Fruit fly (Drosophila melanogaster) whole organism, embryonic: ENCODE data around the gene CG42329.

Source experiments
- Awh ChIP-seq: fragments of 200-800 bp; sonication (Bioruptor generic); IDR thresholded peaks from 2 replicates; pipeline ENCODE4, ENCODE4 v1.3.6; 2022; ENCODE audit warnings: missing biosample characterization, missing genetic modification characterization
- CG10565 ChIP-seq: fragments of 200-800 bp; sonication (Bioruptor generic); optimal IDR thresholded peaks from 3 replicates; lab custom pipeline; 2016; ENCODE audit warnings: missing biosample characterization, mild to moderate bottlenecking, missing genetic modification characterization
- CG10959 ChIP-seq: fragments of 200-800 bp; sonication (Bioruptor generic); IDR thresholded peaks from 2 replicates; pipeline ENCODE4 v1.3.6; 2022; ENCODE audit warnings: missing biosample characterization, missing genetic modification characterization
- CG11085 ChIP-seq: fragments of 200-800 bp; sonication (Bioruptor generic); IDR thresholded peaks from 2 replicates; pipeline ENCODE4 v1.3.6; 2022; ENCODE audit warnings: missing biosample characterization, missing genetic modification characterization
- CG12299 ChIP-seq: fragments of 200-800 bp; sonication (Bioruptor generic); optimal IDR thresholded peaks from 2 replicates; lab custom pipeline; 2018; ENCODE audit warnings: missing biosample characterization, mild to moderate bottlenecking, missing genetic modification characterization
- CG1233 ChIP-seq: fragments of 200-800 bp; sonication (Bioruptor generic); optimal IDR thresholded peaks from 4 replicates; lab custom pipeline; 2018; ENCODE audit warnings: missing biosample characterization, mild to moderate bottlenecking, missing genetic modification characterization
- CG13775 ChIP-seq: fragments of 200-800 bp; sonication (Bioruptor generic); optimal IDR thresholded peaks from 3 replicates; lab custom pipeline; 2017; ENCODE audit warnings: missing biosample characterization, mild to moderate bottlenecking, missing genetic modification characterization
- CG16813 ChIP-seq: fragments of 200-800 bp; sonication (Bioruptor generic); IDR thresholded peaks from 3 replicates; pipeline ENCODE4 v1.3.6; 2022; ENCODE audit warnings: missing biosample characterization, missing genetic modification characterization; ENCODE audit not compliant: partially characterized antibody
- CG2129 ChIP-seq: fragments of 200-800 bp; sonication (Bioruptor generic); IDR thresholded peaks from 2 replicates; pipeline ENCODE4 v1.3.6; 2022; ENCODE audit warnings: missing biosample characterization, missing genetic modification characterization; ENCODE audit not compliant: partially characterized antibody
- CG31388 ChIP-seq: fragments of 200-800 bp; sonication (Bioruptor generic); optimal IDR thresholded peaks from 2 replicates; lab custom pipeline; 2016; ENCODE audit warnings: missing biosample characterization, missing genetic modification characterization
- CG3838 ChIP-seq: fragments of 200-800 bp; sonication (Bioruptor generic); optimal IDR thresholded peaks from 3 replicates; lab custom pipeline; 2016; ENCODE audit warnings: missing biosample characterization, missing genetic modification characterization
- CG43689 ChIP-seq: fragments of 200-800 bp; sonication (Bioruptor generic); IDR thresholded peaks from 2 replicates; pipeline ENCODE4 v1.3.6; 2022; ENCODE audit warnings: missing biosample characterization, missing genetic modification characterization
- CG6272 ChIP-seq: fragments of 200-800 bp; sonication (Bioruptor generic); IDR thresholded peaks from 2 replicates; pipeline ENCODE4 v1.3.6; 2022; ENCODE audit warnings: missing biosample characterization, missing genetic modification characterization
- CG6813 ChIP-seq: fragments of 200-800 bp; sonication (Bioruptor generic); optimal IDR thresholded peaks from 2 replicates; lab custom pipeline; 2017; ENCODE audit warnings: missing biosample characterization, missing genetic modification characterization, mild to moderate bottlenecking, moderate library complexity, missing genetic modification reagents
- CG7839 ChIP-seq: fragments of 200-800 bp; sonication (Bioruptor generic); optimal IDR thresholded peaks from 3 replicates; lab custom pipeline; 2018; ENCODE audit warnings: missing biosample characterization, mild to moderate bottlenecking, missing genetic modification characterization, moderate library complexity
- CG8281 ChIP-seq: fragments of 200-800 bp; sonication (Bioruptor generic); optimal IDR thresholded peaks from 2 replicates; lab custom pipeline; 2018; ENCODE audit warnings: missing biosample characterization, mild to moderate bottlenecking, missing genetic modification characterization, moderate library complexity
- CG8478 ChIP-seq: fragments of >200 bp; optimal IDR thresholded peaks from 2 replicates; lab custom pipeline; 2018
- CHES-1-like ChIP-seq: fragments of 200-800 bp; sonication (Bioruptor generic); optimal IDR thresholded peaks from 2 replicates; lab custom pipeline; 2016; ENCODE audit warnings: missing biosample characterization, missing genetic modification characterization
- CTCF ChIP-seq: fragments of 200-800 bp; sonication (Bioruptor generic); optimal IDR thresholded peaks from 2 replicates; lab custom pipeline; 2017; ENCODE audit warnings: missing biosample characterization, mild to moderate bottlenecking, missing genetic modification characterization, moderate library complexity
- Eip74EF ChIP-seq, 2 experiments: fragments of 200-800 bp in 1 of 2; fragments of >200 bp in 1 of 2; sonication (Bioruptor generic) in 1 of 2; optimal IDR thresholded peaks; 2 replicates each; lab custom pipeline; 2017 to 2019; ENCODE audit warnings: missing biosample characterization in 2 of 2, missing genetic modification characterization in 2 of 2, mild to moderate bottlenecking in 1 of 2, moderate library complexity in 1 of 2
- Fer1 ChIP-seq: fragments of 200-800 bp; sonication (Bioruptor generic); optimal IDR thresholded peaks from 2 replicates; lab custom pipeline; 2017; ENCODE audit warnings: missing biosample characterization, mild to moderate bottlenecking, missing genetic modification characterization
- HLHmδ ChIP-seq: fragments of 200-800 bp; sonication (Bioruptor generic); optimal IDR thresholded peaks from 2 replicates; lab custom pipeline; 2018; ENCODE audit warnings: missing biosample characterization, mild to moderate bottlenecking, missing genetic modification characterization, moderate library complexity
- Hr51 ChIP-seq, 2 experiments: fragments of 200-800 bp; sonication (Bioruptor generic); optimal IDR thresholded peaks; 2 replicates in 1 of 2; 3 replicates in 1 of 2; lab custom pipeline; 2016 to 2018; ENCODE audit warnings: missing biosample characterization in 2 of 2, missing genetic modification characterization in 2 of 2, mild to moderate bottlenecking in 1 of 2, moderate library complexity in 1 of 2
- Lpt ChIP-seq: fragments of >200 bp; optimal IDR thresholded peaks from 2 replicates; lab custom pipeline; 2018; ENCODE audit warnings: missing biosample characterization, missing genetic modification characterization
- NC2β ChIP-seq: fragments of 200-800 bp; sonication (Bioruptor generic); optimal IDR thresholded peaks from 2 replicates; lab custom pipeline; 2016; ENCODE audit warnings: missing biosample characterization, missing genetic modification characterization
- Nf-YB ChIP-seq: fragments of 200-800 bp; sonication (Bioruptor generic); optimal IDR thresholded peaks from 3 replicates; lab custom pipeline; 2019; ENCODE audit warnings: missing biosample characterization, mild to moderate bottlenecking, missing genetic modification characterization, moderate library complexity
- Poxn ChIP-seq: fragments of 200-800 bp; sonication (Bioruptor generic); IDR thresholded peaks from 2 replicates; pipeline ENCODE4 v1.3.6; 2022; ENCODE audit warnings: missing biosample characterization, missing genetic modification characterization
- Spps ChIP-seq: fragments of 200-800 bp; sonication (Bioruptor generic); optimal IDR thresholded peaks from 2 replicates; lab custom pipeline; 2018; ENCODE audit warnings: missing biosample characterization, mild to moderate bottlenecking, missing genetic modification characterization
- Stat92E ChIP-seq, 3 experiments: fragments of >200 bp in 2 of 3; fragments of 200-800 bp in 1 of 3; sonication (Bioruptor generic) in 1 of 3; optimal IDR thresholded peaks; 2 replicates each; lab custom pipeline; 2017 to 2019; ENCODE audit warnings: missing biosample characterization in 3 of 3, missing genetic modification characterization in 3 of 3, mild to moderate bottlenecking in 1 of 3, moderate library complexity in 1 of 3
- Taf1 ChIP-seq: fragments of 200-800 bp; sonication (Bioruptor generic); IDR thresholded peaks from 2 replicates; pipeline ENCODE4 v1.3.6; 2022; ENCODE audit warnings: missing biosample characterization, missing genetic modification characterization
- al ChIP-seq: fragments of 200-800 bp; sonication (Bioruptor generic); IDR thresholded peaks from 2 replicates; pipeline ENCODE4 v1.3.6; 2022; ENCODE audit warnings: missing biosample characterization, missing genetic modification characterization
- amos ChIP-seq: fragments of 200-800 bp; sonication (Bioruptor generic); IDR thresholded peaks from 2 replicates; pipeline ENCODE4 v1.3.6; 2022; ENCODE audit warnings: missing biosample characterization, missing genetic modification characterization; ENCODE audit not compliant: partially characterized antibody
- ash1 ChIP-seq: fragments of 200-800 bp; sonication (Bioruptor generic); optimal IDR thresholded peaks from 2 replicates; lab custom pipeline; 2018; ENCODE audit warnings: missing biosample characterization, mild to moderate bottlenecking, missing genetic modification characterization
- btn ChIP-seq: fragments of 200-800 bp; sonication (Bioruptor generic); optimal IDR thresholded peaks from 2 replicates; lab custom pipeline; 2016; ENCODE audit warnings: missing biosample characterization, missing genetic modification characterization
- caup ChIP-seq: fragments of 200-800 bp; sonication (Bioruptor generic); optimal IDR thresholded peaks from 3 replicates; lab custom pipeline; 2017; ENCODE audit warnings: missing biosample characterization, mild to moderate bottlenecking, missing genetic modification characterization, moderate library complexity; ENCODE audit not compliant: severe bottlenecking
- chif ChIP-seq, 2 experiments: fragments of 200-800 bp; sonication (Bioruptor generic); optimal IDR thresholded peaks; 3 replicates each; lab custom pipeline; 2016; ENCODE audit warnings: missing biosample characterization in 2 of 2, missing genetic modification characterization in 2 of 2
- ci ChIP-seq: fragments of 200-800 bp; sonication (Bioruptor generic); IDR thresholded peaks from 3 replicates; pipeline ENCODE4 v1.3.6; 2022; ENCODE audit warnings: missing biosample characterization, missing genetic modification characterization
- dan ChIP-seq: fragments of 200-800 bp; sonication (Bioruptor generic); IDR thresholded peaks from 2 replicates; pipeline ENCODE4 v1.3.6; 2022; ENCODE audit warnings: missing biosample characterization, missing genetic modification characterization
- danr ChIP-seq: fragments of 200-800 bp; sonication (Bioruptor generic); IDR thresholded peaks from 2 replicates; pipeline ENCODE4 v1.3.6; 2022; ENCODE audit warnings: missing biosample characterization, missing genetic modification characterization
- disco-r ChIP-seq: fragments of 200-800 bp; sonication (Bioruptor generic); optimal IDR thresholded peaks from 2 replicates; lab custom pipeline; 2016; ENCODE audit warnings: missing biosample characterization, missing genetic modification characterization
- esg ChIP-seq: fragments of 200-800 bp; sonication (Bioruptor generic); conservative IDR thresholded peaks from 2 replicates; pipeline ENCODE4 v1.3.6; 2022; ENCODE audit warnings: missing biosample characterization, missing genetic modification characterization
- exex ChIP-seq: fragments of 200-800 bp; sonication (Bioruptor generic); optimal IDR thresholded peaks from 4 replicates; lab custom pipeline; 2018; ENCODE audit warnings: missing biosample characterization, mild to moderate bottlenecking, missing genetic modification characterization, moderate library complexity
- gce ChIP-seq: fragments of 200-800 bp; sonication (Bioruptor generic); IDR thresholded peaks from 3 replicates; pipeline ENCODE4 v1.3.6; 2022; ENCODE audit warnings: missing biosample characterization, missing genetic modification characterization
- hb ChIP-seq: fragments of 200-800 bp; sonication (Bioruptor generic); IDR thresholded peaks from 3 replicates; pipeline ENCODE4 v1.3.6; 2022; ENCODE audit warnings: missing biosample characterization, missing genetic modification characterization; ENCODE audit not compliant: partially characterized antibody
- hth ChIP-seq: fragments of >200 bp; optimal IDR thresholded peaks from 2 replicates; lab custom pipeline; 2017; ENCODE audit warnings: inconsistent platforms
- jing ChIP-seq: fragments of 200-800 bp; sonication (Bioruptor generic); optimal IDR thresholded peaks from 2 replicates; lab custom pipeline; 2018; ENCODE audit warnings: missing biosample characterization, mild to moderate bottlenecking, missing genetic modification characterization
- lmd ChIP-seq: fragments of 200-800 bp; sonication (Bioruptor generic); IDR thresholded peaks from 2 replicates; pipeline ENCODE4 v1.3.6; 2022; ENCODE audit warnings: missing biosample characterization, missing genetic modification characterization
- mam ChIP-seq: fragments of 200-800 bp; sonication (Bioruptor generic); optimal IDR thresholded peaks from 3 replicates; lab custom pipeline; 2016; ENCODE audit warnings: missing biosample characterization, missing genetic modification characterization
- slp2 ChIP-seq: fragments of 200-800 bp; sonication (Bioruptor generic); optimal IDR thresholded peaks from 2 replicates; lab custom pipeline; 2016; ENCODE audit warnings: missing biosample characterization, missing genetic modification characterization
- stc ChIP-seq: fragments of 200-800 bp; sonication (Bioruptor generic); IDR thresholded peaks from 2 replicates; pipeline ENCODE4 v1.3.6; 2022; ENCODE audit warnings: missing biosample characterization, missing genetic modification characterization
- ttk ChIP-seq: fragments of 200-800 bp; sonication (Bioruptor generic); IDR thresholded peaks from 2 replicates; pipeline ENCODE4 v2.1.2; 2022; ENCODE audit warnings: missing biosample characterization, missing genetic modification characterization
- zfh2 ChIP-seq: fragments of 200-800 bp; sonication (Bioruptor generic); optimal IDR thresholded peaks from 2 replicates; lab custom pipeline; 2016; ENCODE audit warnings: missing biosample characterization, missing genetic modification characterization

The CG42329 gene

dm6 chr2L:1230691-1231090 lies 11.6 kb downstream of the CG42329 start (continued):
- no peak for TF ChIP-seq btn
- no peak for TF ChIP-seq CG8281
- TF ChIP-seq CG31388: no peak
- no peak for TF ChIP-seq disco-r
- TF ChIP-seq stc: no peak
- TF ChIP-seq CG3838 (GFP tag; lab: Kevin White, UChicago): no peak
- no peak for TF ChIP-seq CG8478 (lab: Kevin White, UChicago)
- TF ChIP-seq Stat92E (GFP tag; optimal IDR thresholded peaks at IDR 0.05; lab: Kevin White, UChicago): no peak
- TF ChIP-seq zfh2 (GFP tag; lab: Kevin White, UChicago): no peak
- TF ChIP-seq Hr51 (GFP tag; optimal IDR thresholded peaks at IDR 0.05; lab: Kevin White, UChicago): peak in 1 of 2 experiments; percentile 27
- no peak for TF ChIP-seq NC2β (GFP tag; lab: Kevin White, UChicago)
- TF ChIP-seq CG12299 (tag; lab: Kevin White, UChicago): no peak
- TF ChIP-seq amos (GFP tag; lab: Robert Waterston, UW): no peak
- no peak for TF ChIP-seq jing
- TF ChIP-seq CG10565 (GFP tag; lab: Kevin White, UChicago): no peak
- no peak for TF ChIP-seq CG2129
- TF ChIP-seq ash1 (GFP tag; lab: Kevin White, UChicago): no peak
- TF ChIP-seq CG43689 (GFP tag; lab: Robert Waterston, UW): no peak
- TF ChIP-seq al (GFP tag; lab: Robert Waterston, UW): no peak
- peak; percentile 13 for TF ChIP-seq CG6813 (GFP tag; lab: Kevin White, UChicago)
- TF ChIP-seq CG10959 (GFP tag; lab: Robert Waterston, UW): no peak
- TF ChIP-seq exex (tag; lab: Kevin White, UChicago): no peak
- no peak for TF ChIP-seq CG6272 (GFP tag; lab: Robert Waterston, UW)
- TF ChIP-seq slp2 (GFP tag; lab: Kevin White, UChicago): no peak
- no peak for TF ChIP-seq Awh
- TF ChIP-seq CG1233 (GFP tag; lab: Kevin White, UChicago): no peak
- 0 out of 3 replicates have a peak, but pooled peaks have one; percentile 55 for TF ChIP-seq ci (GFP tag; lab: Robert Waterston, UW)
- no peak for TF ChIP-seq CTCF (GFP tag; lab: Kevin White, UChicago)
- no peak for TF ChIP-seq CG16813 (GFP tag; lab: Robert Waterston, UW)
- no peak for TF ChIP-seq CG13775 (GFP tag; lab: Kevin White, UChicago)
- no peak for TF ChIP-seq chif (GFP tag; optimal IDR thresholded peaks at IDR 0.05; lab: Kevin White, UChicago)
- TF ChIP-seq hb (GFP tag; lab: Robert Waterston, UW): no peak
- no peak for TF ChIP-seq hth (lab: Kevin White, UChicago)
- no peak for TF ChIP-seq CHES-1-like (GFP tag; lab: Kevin White, UChicago)
- peak; percentile 50 for TF ChIP-seq lmd
- TF ChIP-seq Poxn (GFP tag; lab: Robert Waterston, UW): no peak
- TF ChIP-seq CG11085: no peak
- no peak for TF ChIP-seq Spps (tag; lab: Kevin White, UChicago)
- no peak for TF ChIP-seq HLHmδ (GFP tag; lab: Kevin White, UChicago)
- TF ChIP-seq esg: 0 out of 2 replicates have a peak, but pooled peaks have one; percentile 35
- TF ChIP-seq Taf1 (GFP tag; lab: Robert Waterston, UW): no peak
- TF ChIP-seq gce (GFP tag; lab: Robert Waterston, UW): no peak
- peak; percentile 46 for TF ChIP-seq caup (GFP tag; lab: Kevin White, UChicago)
- TF ChIP-seq Eip74EF (GFP tag; optimal IDR thresholded peaks at IDR 0.05; lab: Kevin White, UChicago): no peak
- TF ChIP-seq dan (GFP tag; lab: Robert Waterston, UW): no peak
- no peak for TF ChIP-seq ttk
- TF ChIP-seq danr (GFP tag; lab: Robert Waterston, UW): no peak
- TF ChIP-seq Fer1 (GFP tag; lab: Kevin White, UChicago): peak; percentile 68
- peak; percentile 52 for TF ChIP-seq CG7839 (tag; lab: Kevin White, UChicago)
- no peak for TF ChIP-seq Nf-YB
- no peak for TF ChIP-seq Lpt
- peak; percentile 15 for TF ChIP-seq mam
